Worm (Caenorhabditis elegans) whole organism, late embryonic: Measurements from ENCODE around the gene pri-1.

Experiments used
- K09A11.1 ChIP-seq: sonication (generic microtip); optimal IDR thresholded peaks from 2 replicates; lab custom pipeline; 2017; ENCODE audit warnings: antibody characterized with exemption, mild to moderate bottlenecking, missing genetic modification characterization, missing compliant biosample characterization; ENCODE audit not compliant: insufficient read depth
- T23F11.4 ChIP-seq: fragments of 200-800 bp; sonication (Bioruptor generic); optimal IDR thresholded peaks from 2 replicates; lab custom pipeline; 2018; ENCODE audit warnings: mild to moderate bottlenecking, missing genetic modification characterization, missing compliant biosample characterization
- ahr-1 ChIP-seq: sonication (generic microtip); optimal IDR thresholded peaks from 2 replicates; lab custom pipeline; 2016; ENCODE audit warnings: missing genetic modification characterization, missing compliant biosample characterization
- ama-1 ChIP-seq: fragments of 150-350 bp; optimal IDR thresholded peaks from 2 replicates; lab custom pipeline; 2014
- ceh-14 ChIP-seq: sonication (generic microtip); optimal IDR thresholded peaks from 2 replicates; lab custom pipeline; 2016; ENCODE audit warnings: missing genotype, missing genetic modification characterization, missing compliant biosample characterization
- ceh-22 ChIP-seq: sonication (generic microtip); optimal IDR thresholded peaks from 2 replicates; lab custom pipeline; 2017; ENCODE audit warnings: missing biosample characterization, missing genetic modification characterization
- ceh-24 ChIP-seq: sonication (generic microtip); optimal IDR thresholded peaks from 2 replicates; lab custom pipeline; 2016; ENCODE audit warnings: mild to moderate bottlenecking, missing genetic modification characterization, missing compliant biosample characterization
- ceh-30 ChIP-seq: fragments of 150-350 bp; optimal IDR thresholded peaks from 2 replicates; lab custom pipeline; 2014; ENCODE audit warnings: missing biosample characterization, missing genetic modification characterization
- ceh-31 ChIP-seq: sonication (generic microtip); optimal IDR thresholded peaks from 2 replicates; lab custom pipeline; 2016; ENCODE audit warnings: missing genetic modification characterization, missing compliant biosample characterization
- ceh-45 ChIP-seq: fragments of 200-800 bp; sonication (Bioruptor generic); IDR thresholded peaks from 2 replicates; pipeline ENCODE4 v1.3.6; 2022; ENCODE audit warnings: missing genetic modification reagents, missing genetic modification characterization, missing compliant biosample characterization
- ceh-48 ChIP-seq: sonication (generic microtip); optimal IDR thresholded peaks from 2 replicates; lab custom pipeline; 2016; ENCODE audit warnings: missing genetic modification characterization, inconsistent platforms, missing compliant biosample characterization
- ceh-6 ChIP-seq: fragments of 200-800 bp; sonication (Bioruptor generic); optimal IDR thresholded peaks from 2 replicates; lab custom pipeline; 2018; ENCODE audit warnings: mild to moderate bottlenecking, missing genetic modification characterization, missing compliant biosample characterization
- che-1 ChIP-seq: sonication (generic microtip); optimal IDR thresholded peaks from 2 replicates; lab custom pipeline; 2016; ENCODE audit warnings: mild to moderate bottlenecking, missing genetic modification characterization, missing compliant biosample characterization
- elt-2 ChIP-seq: sonication (generic microtip); optimal IDR thresholded peaks from 2 replicates; lab custom pipeline; 2016; ENCODE audit warnings: missing genetic modification reagents, missing genetic modification characterization, missing compliant biosample characterization
- elt-4 ChIP-seq: sonication (generic microtip); optimal IDR thresholded peaks from 2 replicates; lab custom pipeline; 2016; ENCODE audit warnings: missing genetic modification characterization, missing compliant biosample characterization
- ets-4 ChIP-seq: sonication (generic microtip); optimal IDR thresholded peaks from 2 replicates; lab custom pipeline; 2016; ENCODE audit warnings: missing genetic modification characterization, missing compliant biosample characterization
- eyg-1 ChIP-seq: sonication (generic microtip); optimal IDR thresholded peaks from 2 replicates; lab custom pipeline; 2016; ENCODE audit warnings: missing genotype, missing genetic modification characterization, missing compliant biosample characterization
- fkh-10 ChIP-seq: fragments of 150-350 bp; optimal IDR thresholded peaks from 2 replicates; lab custom pipeline; 2014; ENCODE audit warnings: missing biosample characterization, missing genetic modification reagents, missing genetic modification characterization
- fkh-6 ChIP-seq: sonication (generic microtip); optimal IDR thresholded peaks from 2 replicates; lab custom pipeline; 2016; ENCODE audit warnings: missing genetic modification characterization, missing compliant biosample characterization
- hlh-13 ChIP-seq: fragments of 200-800 bp; sonication (Bioruptor generic); optimal IDR thresholded peaks from 2 replicates; lab custom pipeline; 2018; ENCODE audit warnings: mild to moderate bottlenecking, missing genetic modification characterization, missing compliant biosample characterization
- hlh-15 ChIP-seq: sonication (generic microtip); optimal IDR thresholded peaks from 2 replicates; lab custom pipeline; 2016; ENCODE audit warnings: missing genetic modification characterization, missing compliant biosample characterization
- hlh-6 ChIP-seq: sonication (generic microtip); optimal IDR thresholded peaks from 2 replicates; lab custom pipeline; 2016; ENCODE audit warnings: missing genotype, missing genetic modification characterization, missing compliant biosample characterization
- madf-2 ChIP-seq: sonication (generic microtip); optimal IDR thresholded peaks from 2 replicates; lab custom pipeline; 2017; ENCODE audit warnings: missing genetic modification characterization, missing compliant biosample characterization
- pag-3 ChIP-seq: sonication (generic microtip); optimal IDR thresholded peaks from 2 replicates; lab custom pipeline; 2016; ENCODE audit warnings: missing compliant biosample characterization, missing genetic modification characterization, borderline replicate concordance
- pat-9 ChIP-seq: fragments of 200-800 bp; sonication (Bioruptor generic); optimal IDR thresholded peaks from 2 replicates; lab custom pipeline; 2018; ENCODE audit warnings: mild to moderate bottlenecking, missing genetic modification characterization, moderate library complexity, missing compliant biosample characterization
- pax-1 ChIP-seq: fragments of 150-350 bp; optimal IDR thresholded peaks from 2 replicates; lab custom pipeline; 2014; ENCODE audit warnings: missing biosample characterization, missing genetic modification characterization
- pros-1 ChIP-seq: fragments of 150-350 bp; optimal IDR thresholded peaks from 2 replicates; lab custom pipeline; 2014; ENCODE audit warnings: missing biosample characterization, missing genetic modification reagents, missing genetic modification characterization
- ref-2 ChIP-seq: sonication (generic microtip); optimal IDR thresholded peaks from 2 replicates; lab custom pipeline; 2016; ENCODE audit warnings: missing genetic modification characterization, missing compliant biosample characterization
- rnt-1 ChIP-seq: sonication (generic microtip); optimal IDR thresholded peaks from 2 replicates; lab custom pipeline; 2016; ENCODE audit warnings: missing genetic modification characterization, missing compliant biosample characterization
- sox-2 ChIP-seq: fragments of 200-800 bp; sonication (Bioruptor generic); IDR thresholded peaks from 2 replicates; pipeline ENCODE4 v1.3.6; 2022; ENCODE audit warnings: missing genetic modification reagents, missing genetic modification characterization, missing compliant biosample characterization
- sox-4 ChIP-seq: sonication (generic microtip); optimal IDR thresholded peaks from 2 replicates; lab custom pipeline; 2017; ENCODE audit warnings: mild to moderate bottlenecking, missing genetic modification characterization, inconsistent platforms, missing compliant biosample characterization
- syd-9 ChIP-seq: sonication (generic microtip); optimal IDR thresholded peaks from 2 replicates; lab custom pipeline; 2016; ENCODE audit warnings: mild to moderate bottlenecking, missing genetic modification characterization, moderate library complexity, missing compliant biosample characterization
- tbx-2 ChIP-seq: sonication (generic microtip); optimal IDR thresholded peaks from 2 replicates; lab custom pipeline; 2016; ENCODE audit warnings: missing genetic modification characterization, missing compliant biosample characterization
- ttx-3 ChIP-seq: sonication (generic microtip); optimal IDR thresholded peaks from 2 replicates; lab custom pipeline; 2016; ENCODE audit warnings: missing genetic modification reagents, missing genetic modification characterization, missing compliant biosample characterization
- unc-3 ChIP-seq, 2 experiments: fragments of 200-800 bp in 1 of 2; sonication (Bioruptor generic) in 1 of 2; sonication (generic microtip) in 1 of 2; conservative IDR thresholded peaks in 1 of 2; optimal IDR thresholded peaks in 1 of 2; 2 replicates each; pipeline versions ENCODE4 v1.3.6 to Lab custom; 2016 to 2022; ENCODE audit warnings: missing compliant biosample characterization in 2 of 2, missing genetic modification characterization in 2 of 2, missing genetic modification reagents in 1 of 2
- unc-42 ChIP-seq: sonication (generic microtip); optimal IDR thresholded peaks from 2 replicates; lab custom pipeline; 2016; ENCODE audit warnings: missing genotype, missing genetic modification characterization, missing compliant biosample characterization
- unc-55 ChIP-seq: sonication (generic microtip); optimal IDR thresholded peaks from 2 replicates; lab custom pipeline; 2017; ENCODE audit warnings: missing biosample characterization, missing genetic modification reagents, missing genetic modification characterization
- unc-86 ChIP-seq: sonication (generic microtip); optimal IDR thresholded peaks from 2 replicates; lab custom pipeline; 2016; ENCODE audit warnings: missing genetic modification characterization, missing compliant biosample characterization

The pri-1 gene

DNA sequence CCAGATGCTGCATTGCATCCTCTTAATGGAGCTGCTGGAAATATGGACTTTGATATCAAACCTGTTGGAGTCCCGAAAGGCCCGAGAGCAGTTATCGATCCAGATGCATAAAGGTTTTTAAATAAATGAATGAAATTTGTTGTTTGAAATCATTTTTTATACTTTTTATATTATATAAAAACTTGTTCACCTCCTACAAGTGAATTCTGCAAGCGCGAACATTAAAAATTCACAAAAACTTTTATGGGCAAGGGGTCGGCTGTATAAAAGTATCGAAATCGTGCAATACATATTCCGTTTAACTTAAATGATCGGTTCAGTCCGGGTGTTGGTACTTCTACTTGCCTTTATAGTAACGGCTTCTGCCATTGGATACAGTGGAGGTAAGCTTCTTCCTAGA lies 15.9 kb downstream of the pri-1 start, which contains the start of gene F58A4.1:
Gene F58A4.1, plus strand, starts transcription at position 301 of the 400 bp plus-strand sequence.
- TF ChIP-seq hlh-13 (GFP tag; lab: Kevin White, UChicago) (no peak), ceh-30 (tag; lab: Kevin White, UChicago) (no peak), madf-2 (no peak), hlh-6 (tag; lab: Kevin White, UChicago) (no peak), rnt-1 (no peak), tbx-2 (tag; lab: Kevin White, UChicago) (no peak), T23F11.4 (GFP tag; lab: Kevin White, UChicago) (no peak), elt-4 (no peak), ama-1 (lab: Kevin White, UChicago) (no peak), ref-2 (tag; lab: Kevin White, UChicago) (no peak), ceh-45 (GFP tag; lab: Robert Waterston, UW) (no peak)

DNA sequence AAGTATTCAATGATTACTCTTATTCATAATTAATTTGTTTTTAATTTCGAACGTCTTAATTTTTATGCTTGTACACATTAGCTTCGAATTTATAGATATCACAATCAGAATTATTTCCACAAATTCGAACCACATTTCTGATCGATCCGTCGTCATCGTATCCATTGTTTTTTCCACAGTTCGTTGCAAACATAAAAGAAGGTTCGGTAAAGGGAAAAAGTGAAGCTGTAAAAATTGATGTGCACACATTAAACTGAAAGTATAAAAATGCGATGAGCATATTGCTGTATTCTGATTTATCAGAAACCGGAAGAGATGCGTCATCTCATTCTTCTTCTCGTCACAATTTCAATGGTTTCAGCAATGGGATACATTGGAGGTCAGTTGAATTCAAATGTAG lies 17.0 kb downstream of the pri-1 start, which contains the start of gene C48B4.12:
Gene C48B4.12, plus strand, starts transcription at position 301 of the 400 bp plus-strand sequence.
- no peak for TF ChIP-seq ref-2 (tag; lab: Kevin White, UChicago)
- TF ChIP-seq ceh-31 (tag; lab: Kevin White, UChicago) = no peak
- TF ChIP-seq fkh-10 (GFP tag; lab: Kevin White, UChicago) = no peak
- TF ChIP-seq pag-3 (tag; lab: Kevin White, UChicago) = no peak
- no peak for TF ChIP-seq unc-3 (GFP tag; conservative IDR thresholded peaks at IDR 0.05; lab: Robert Waterston, UW)
- no peak for TF ChIP-seq unc-3 (tag; optimal IDR thresholded peaks at IDR 0.05; lab: Kevin White, UChicago)
- no peak for TF ChIP-seq K09A11.1 (tag; lab: Kevin White, UChicago)
- TF ChIP-seq ceh-22 = no peak
- TF ChIP-seq pax-1 (tag; lab: Kevin White, UChicago) = no peak
- TF ChIP-seq hlh-13 (GFP tag; lab: Kevin White, UChicago) = no peak
- no peak for TF ChIP-seq sox-4
- no peak for TF ChIP-seq fkh-6 (tag; lab: Kevin White, UChicago)
- TF ChIP-seq eyg-1 = no peak
- TF ChIP-seq pat-9 (tag; lab: Kevin White, UChicago) = no peak
- no peak for TF ChIP-seq ahr-1 (tag; lab: Kevin White, UChicago)
- TF ChIP-seq pros-1 = no peak
- TF ChIP-seq ceh-6 = no peak

ce11 chrIII:9595563-9595962 lies 18.5 kb downstream of the pri-1 start, which contains the start of gene rom-2:
TSS of gene rom-2 (minus strand) at chrIII:9595663.
- TF ChIP-seq ceh-22 (no peak), ttx-3 (tag; lab: Kevin White, UChicago) (no peak), ets-4 (tag; lab: Kevin White, UChicago) (no peak), pros-1 (no peak), che-1 (tag; lab: Kevin White, UChicago) (no peak), unc-55 (GFP tag; lab: Kevin White, UChicago) (no peak), unc-42 (tag; lab: Kevin White, UChicago) (no peak), ceh-24 (tag; lab: Kevin White, UChicago) (no peak), tbx-2 (tag; lab: Kevin White, UChicago) (no peak), T23F11.4 (GFP tag; lab: Kevin White, UChicago) (no peak), syd-9 (no peak), sox-2 (GFP tag; lab: Robert Waterston, UW) (no peak), hlh-15 (tag; lab: Kevin White, UChicago) (no peak)

ce11 chrIII:9592118-9592517 lies 22.0 kb downstream of the pri-1 start, which contains the start of gene acox-1.5:
TSS of gene acox-1.5 (minus strand) at chrIII:9592192.
- TF ChIP-seq ceh-24 (tag; lab: Kevin White, UChicago) = no peak
- no peak for TF ChIP-seq elt-2 (tag; lab: Kevin White, UChicago)
- TF ChIP-seq ceh-14 (tag; lab: Kevin White, UChicago) = no peak
- TF ChIP-seq unc-86 (tag; lab: Kevin White, UChicago) = no peak
- TF ChIP-seq tbx-2 (tag; lab: Kevin White, UChicago) = no peak
- TF ChIP-seq ceh-48 = no peak
